Fruit fly (Drosophila melanogaster): Measurements from ENCODE around the gene CG33299.

Gene CG33299

DNA sequence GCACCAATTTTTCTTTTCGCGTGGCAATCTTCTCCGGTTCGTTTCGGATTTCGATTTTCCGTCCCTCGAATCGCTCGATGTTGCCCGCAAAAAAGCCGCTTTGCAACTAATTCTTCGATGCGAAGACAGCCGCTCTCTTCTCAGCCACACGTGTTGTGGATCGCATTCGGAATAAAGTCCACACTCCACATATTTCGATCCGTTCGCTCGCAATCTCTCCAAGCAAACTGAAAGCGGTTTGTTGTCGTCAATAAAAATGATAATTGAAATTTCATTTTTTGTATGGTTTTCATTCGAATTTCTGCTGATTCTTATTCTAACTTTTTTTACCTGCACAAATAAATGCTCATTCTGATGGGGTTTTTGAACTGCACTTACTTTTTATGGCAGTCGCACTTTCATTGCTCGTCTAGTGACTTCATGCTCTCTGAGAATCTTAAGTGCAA lies 49.5 kb downstream of the CG33299 start, which contains the start of gene CG31710:
Gene CG31710, minus strand, starts transcription at position 83 of the 446 bp plus-strand sequence.
- TF ChIP-seq Pif1A (GFP tag; optimal IDR thresholded peaks at IDR 0.05) (peak; percentile 12), CG9948 (tag; optimal IDR thresholded peaks at IDR 0.05) (no peak), rn (GFP tag; IDR thresholded peaks at IDR 0.05) (no peak), fd96Ca (GFP tag; IDR thresholded peaks at IDR 0.05) (no peak), CG12605 (GFP tag; IDR thresholded peaks at IDR 0.05) (no peak), CG13204 (GFP tag; optimal IDR thresholded peaks at IDR 0.05) (no peak), CG8301 (tag; optimal IDR thresholded peaks at IDR 0.05) (no peak), CG10348 (GFP tag; IDR thresholded peaks at IDR 0.05) (no peak), CG15710 (tag; optimal IDR thresholded peaks at IDR 0.05) (no peak), CG4496 (GFP tag; IDR thresholded peaks at IDR 0.05) (0 out of 3 replicates have a peak, but pooled peaks have one; percentile 32), gl (tag; optimal IDR thresholded peaks at IDR 0.05) (peak; percentile 6), EcR (GFP tag; optimal IDR thresholded peaks at IDR 0.05) (peak; percentile 45), Snoo (tag; optimal IDR thresholded peaks at IDR 0.05) (peak; percentile 2), CG17806 (tag; optimal IDR thresholded peaks at IDR 0.05) (no peak), CG8159 (tag; optimal IDR thresholded peaks at IDR 0.05) (no peak), Pif1B (GFP tag; optimal IDR thresholded peaks at IDR 0.05) (no peak), CG14655 (GFP tag; optimal IDR thresholded peaks at IDR 0.05) (no peak), CG34367 (tag; optimal IDR thresholded peaks at IDR 0.05) (no peak), CG32121 (GFP tag; IDR thresholded peaks at IDR 0.05) (0 out of 2 replicates have a peak, but pooled peaks have one; percentile 12), D1 (tag; optimal IDR thresholded peaks at IDR 0.05) (no peak), Ets98B (GFP tag; IDR thresholded peaks at IDR 0.05) (peak; percentile 37; the same call in 1 of the 2 replicates)

Measured in whole organism, pupa.